Fruit fly (Drosophila melanogaster) whole organism, embryonic: Measurements from ENCODE around the gene spidey.

ENCODE experiments used
- Abd-B ChIP-seq: fragments of 200-800 bp; sonication (Bioruptor generic); optimal IDR thresholded peaks from 2 replicates; lab custom pipeline; 2018; ENCODE audit warnings: missing biosample characterization, mild to moderate bottlenecking, missing genetic modification characterization, moderate library complexity
- Bgb ChIP-seq: fragments of 200-800 bp; sonication (Bioruptor generic); IDR thresholded peaks from 2 replicates; pipeline ENCODE4 v1.3.6; 2022; ENCODE audit warnings: missing biosample characterization, missing genetic modification characterization; ENCODE audit not compliant: partially characterized antibody
- CG12219 ChIP-seq: fragments of 200-800 bp; sonication (Bioruptor generic); optimal IDR thresholded peaks from 3 replicates; lab custom pipeline; 2018; ENCODE audit warnings: missing biosample characterization, mild to moderate bottlenecking, missing genetic modification characterization
- CG14860 ChIP-seq: fragments of 200-800 bp; sonication (Bioruptor generic); IDR thresholded peaks from 3 replicates; pipeline ENCODE4 v1.3.6; 2022; ENCODE audit warnings: missing biosample characterization, missing genetic modification characterization; ENCODE audit not compliant: partially characterized antibody
- CG15479 ChIP-seq: fragments of 200-800 bp; sonication (Bioruptor generic); optimal IDR thresholded peaks from 3 replicates; lab custom pipeline; 2019; ENCODE audit warnings: missing biosample characterization, mild to moderate bottlenecking, missing genetic modification characterization, moderate library complexity
- CG15696 ChIP-seq: fragments of 200-800 bp; sonication (Bioruptor generic); optimal IDR thresholded peaks from 2 replicates; lab custom pipeline; 2019; ENCODE audit warnings: missing biosample characterization, mild to moderate bottlenecking, missing genetic modification characterization, moderate library complexity
- CG16815 ChIP-seq: fragments of 200-800 bp; sonication (Bioruptor generic); optimal IDR thresholded peaks from 3 replicates; lab custom pipeline; 2017; ENCODE audit warnings: missing biosample characterization, mild to moderate bottlenecking, missing genetic modification characterization
- CG17802 ChIP-seq: fragments of 200-800 bp; sonication (Bioruptor generic); optimal IDR thresholded peaks from 2 replicates; lab custom pipeline; 2018; ENCODE audit warnings: missing biosample characterization, mild to moderate bottlenecking, missing genetic modification characterization, moderate library complexity
- CG17829 ChIP-seq: fragments of 200-800 bp; optimal IDR thresholded peaks from 2 replicates; lab custom pipeline; 2019; ENCODE audit warnings: missing biosample characterization, mild to moderate bottlenecking, missing genetic modification characterization, moderate library complexity
- CG31388 ChIP-seq: fragments of 200-800 bp; sonication (Bioruptor generic); optimal IDR thresholded peaks from 2 replicates; lab custom pipeline; 2016; ENCODE audit warnings: missing biosample characterization, missing genetic modification characterization
- CG31441 ChIP-seq: fragments of 200-800 bp; sonication (Bioruptor generic); IDR thresholded peaks from 2 replicates; pipeline ENCODE4 v1.3.6; 2022; ENCODE audit warnings: missing biosample characterization, missing genetic modification characterization
- CG4820 ChIP-seq: fragments of 200-800 bp; sonication (Bioruptor generic); optimal IDR thresholded peaks from 3 replicates; lab custom pipeline; 2016; ENCODE audit warnings: missing biosample characterization, missing genetic modification characterization
- CG6254 ChIP-seq: fragments of 200-800 bp; sonication (Bioruptor generic); optimal IDR thresholded peaks from 3 replicates; lab custom pipeline; 2017; ENCODE audit warnings: mild to moderate bottlenecking, missing biosample characterization, missing genetic modification reagents, missing genetic modification characterization
- CG7928 ChIP-seq: fragments of 200-800 bp; sonication (Bioruptor generic); optimal IDR thresholded peaks from 2 replicates; lab custom pipeline; 2017; ENCODE audit warnings: missing biosample characterization, mild to moderate bottlenecking, missing genetic modification characterization
- CG7963 ChIP-seq: fragments of 200-800 bp; sonication (Bioruptor generic); IDR thresholded peaks from 3 replicates; pipeline ENCODE4 v1.3.6; 2022; ENCODE audit warnings: missing biosample characterization, missing genetic modification characterization; ENCODE audit not compliant: partially characterized antibody
- CG8478 ChIP-seq: fragments of >200 bp; optimal IDR thresholded peaks from 2 replicates; lab custom pipeline; 2018
- CG9797 ChIP-seq: fragments of 200-800 bp; sonication (Bioruptor generic); optimal IDR thresholded peaks from 3 replicates; lab custom pipeline; 2018; ENCODE audit warnings: missing biosample characterization, mild to moderate bottlenecking, missing genetic modification characterization
- CG9932 ChIP-seq: fragments of 200-800 bp; sonication (Bioruptor generic); IDR thresholded peaks from 2 replicates; pipeline ENCODE4 v1.3.6; 2022; ENCODE audit warnings: missing biosample characterization, missing genetic modification characterization
- CHES-1-like ChIP-seq: fragments of 200-800 bp; sonication (Bioruptor generic); optimal IDR thresholded peaks from 2 replicates; lab custom pipeline; 2016; ENCODE audit warnings: missing biosample characterization, missing genetic modification characterization
- Dp ChIP-seq: fragments of 200-800 bp; sonication (Bioruptor generic); optimal IDR thresholded peaks from 2 replicates; lab custom pipeline; 2018; ENCODE audit warnings: missing biosample characterization, mild to moderate bottlenecking, missing genetic modification characterization, moderate library complexity
- ERR ChIP-seq: fragments of 200-800 bp; sonication (Bioruptor generic); optimal IDR thresholded peaks from 2 replicates; lab custom pipeline; 2016; ENCODE audit warnings: missing biosample characterization, missing genetic modification characterization
- HLH3B ChIP-seq: fragments of 200-800 bp; sonication (Bioruptor generic); IDR thresholded peaks from 2 replicates; pipeline ENCODE4 v1.3.6; 2022; ENCODE audit warnings: missing biosample characterization, missing genetic modification characterization
- Myb ChIP-seq: fragments of 200-800 bp; sonication (Bioruptor generic); optimal IDR thresholded peaks from 2 replicates; lab custom pipeline; 2016; ENCODE audit warnings: missing biosample characterization, missing genetic modification characterization
- Neu2 ChIP-seq: fragments of 200-800 bp; sonication (Bioruptor generic); optimal IDR thresholded peaks from 3 replicates; lab custom pipeline; 2016; ENCODE audit warnings: missing biosample characterization, missing genetic modification characterization, borderline replicate concordance
- Rfx ChIP-seq: fragments of 200-800 bp; sonication (Bioruptor generic); IDR thresholded peaks from 2 replicates; pipeline ENCODE4 v1.3.6; 2022; ENCODE audit warnings: missing biosample characterization, missing genetic modification characterization
- Side ChIP-seq: fragments of 200-800 bp; sonication (Bioruptor generic); optimal IDR thresholded peaks from 2 replicates; lab custom pipeline; 2016; ENCODE audit warnings: missing biosample characterization, missing genetic modification characterization
- Sox102F ChIP-seq: fragments of 200-800 bp; sonication (Bioruptor generic); optimal IDR thresholded peaks from 2 replicates; lab custom pipeline; 2018; ENCODE audit warnings: missing biosample characterization, mild to moderate bottlenecking, missing genetic modification characterization, moderate library complexity
- Stat92E ChIP-seq, 3 experiments: fragments of >200 bp in 2 of 3; fragments of 200-800 bp in 1 of 3; sonication (Bioruptor generic) in 1 of 3; optimal IDR thresholded peaks; 2 replicates each; lab custom pipeline; 2017 to 2019; ENCODE audit warnings: missing biosample characterization in 3 of 3, missing genetic modification characterization in 3 of 3, mild to moderate bottlenecking in 1 of 3, moderate library complexity in 1 of 3
- TFAM ChIP-seq: fragments of 200-800 bp; sonication (Bioruptor generic); optimal IDR thresholded peaks from 2 replicates; lab custom pipeline; 2017; ENCODE audit warnings: missing biosample characterization, missing genetic modification characterization, inconsistent platforms
- abd-A ChIP-seq: fragments of 200-800 bp; sonication (Bioruptor generic); optimal IDR thresholded peaks from 3 replicates; lab custom pipeline; 2019; ENCODE audit warnings: missing biosample characterization, mild to moderate bottlenecking, missing genetic modification characterization, moderate library complexity
- ac ChIP-seq: fragments of 200-800 bp; sonication (Bioruptor generic); optimal IDR thresholded peaks from 3 replicates; lab custom pipeline; 2017; ENCODE audit warnings: missing biosample characterization, mild to moderate bottlenecking, missing genetic modification characterization
- al ChIP-seq: fragments of 200-800 bp; sonication (Bioruptor generic); IDR thresholded peaks from 2 replicates; pipeline ENCODE4 v1.3.6; 2022; ENCODE audit warnings: missing biosample characterization, missing genetic modification characterization
- ap ChIP-seq: fragments of 200-800 bp; sonication (Bioruptor generic); IDR thresholded peaks from 2 replicates; pipeline ENCODE4 v1.3.6; 2022; ENCODE audit warnings: missing biosample characterization, missing genetic modification characterization
- bowl ChIP-seq: fragments of 200-800 bp; sonication (Bioruptor generic); IDR thresholded peaks from 2 replicates; pipeline ENCODE4 v1.3.6; 2022; ENCODE audit warnings: missing biosample characterization, missing genetic modification characterization
- ci ChIP-seq: fragments of 200-800 bp; sonication (Bioruptor generic); IDR thresholded peaks from 3 replicates; pipeline ENCODE4 v1.3.6; 2022; ENCODE audit warnings: missing biosample characterization, missing genetic modification characterization
- crc ChIP-seq: fragments of 200-800 bp; sonication (Bioruptor generic); optimal IDR thresholded peaks from 2 replicates; lab custom pipeline; 2016; ENCODE audit warnings: missing biosample characterization, missing genetic modification characterization
- da ChIP-seq: fragments of 200-800 bp; sonication (Bioruptor generic); optimal IDR thresholded peaks from 2 replicates; lab custom pipeline; 2016; ENCODE audit warnings: missing biosample characterization, missing genetic modification characterization
- dimm ChIP-seq: fragments of 200-800 bp; sonication (Bioruptor generic); IDR thresholded peaks from 2 replicates; pipeline ENCODE4 v1.3.6; 2022; ENCODE audit warnings: missing biosample characterization, missing genetic modification characterization
- gsb-n ChIP-seq: fragments of 200-800 bp; sonication (Bioruptor generic); optimal IDR thresholded peaks from 3 replicates; lab custom pipeline; 2018; ENCODE audit warnings: missing biosample characterization, mild to moderate bottlenecking, missing genetic modification characterization
- insv ChIP-seq, 2 experiments: fragments of 200-800 bp; sonication (Bioruptor generic); optimal IDR thresholded peaks; 3 replicates each; lab custom pipeline; 2016 to 2018; ENCODE audit warnings: missing biosample characterization in 2 of 2, missing genetic modification characterization in 2 of 2
- oc ChIP-seq: fragments of 200-800 bp; sonication (Bioruptor generic); optimal IDR thresholded peaks from 2 replicates; lab custom pipeline; 2018; ENCODE audit warnings: missing biosample characterization, mild to moderate bottlenecking, missing genetic modification characterization, moderate library complexity
- pita ChIP-seq: fragments of 200-800 bp; sonication (Bioruptor generic); optimal IDR thresholded peaks from 2 replicates; lab custom pipeline; 2017; ENCODE audit warnings: missing biosample characterization, mild to moderate bottlenecking, missing genetic modification characterization
- pnt ChIP-seq: fragments of 200-800 bp; sonication (Bioruptor generic); optimal IDR thresholded peaks from 3 replicates; lab custom pipeline; 2016; ENCODE audit warnings: missing biosample characterization, missing genetic modification characterization
- prd ChIP-seq, 3 experiments: fragments of >200 bp in 2 of 3; fragments of 200-800 bp in 1 of 3; sonication (Bioruptor generic) in 1 of 3; optimal IDR thresholded peaks in 2 of 3; IDR thresholded peaks in 1 of 3; 2 replicates in 2 of 3; 3 replicates in 1 of 3; pipeline versions ENCODE4 v1.3.6 to Lab custom; 2017 to 2022; ENCODE audit warnings: missing biosample characterization in 1 of 3, missing genetic modification characterization in 1 of 3
- sc ChIP-seq, 3 experiments: fragments of >200 bp in 2 of 3; fragments of 200-800 bp in 1 of 3; sonication (Bioruptor generic) in 1 of 3; optimal IDR thresholded peaks; 2 replicates in 2 of 3; 3 replicates in 1 of 3; lab custom pipeline; 2017; ENCODE audit warnings: mild to moderate bottlenecking in 1 of 3, missing biosample characterization in 1 of 3, missing genetic modification characterization in 1 of 3, missing genetic modification reagents in 1 of 3
- slp2 ChIP-seq: fragments of 200-800 bp; sonication (Bioruptor generic); optimal IDR thresholded peaks from 2 replicates; lab custom pipeline; 2016; ENCODE audit warnings: missing biosample characterization, missing genetic modification characterization
- sug ChIP-seq: fragments of 200-800 bp; optimal IDR thresholded peaks from 2 replicates; lab custom pipeline; 2019; ENCODE audit warnings: missing biosample characterization, mild to moderate bottlenecking, missing genetic modification characterization, moderate library complexity
- wdn ChIP-seq: fragments of 200-800 bp; sonication (Bioruptor generic); IDR thresholded peaks from 2 replicates; pipeline ENCODE4 v1.3.6; 2022; ENCODE audit warnings: missing biosample characterization, missing genetic modification characterization

Gene spidey

DNA sequence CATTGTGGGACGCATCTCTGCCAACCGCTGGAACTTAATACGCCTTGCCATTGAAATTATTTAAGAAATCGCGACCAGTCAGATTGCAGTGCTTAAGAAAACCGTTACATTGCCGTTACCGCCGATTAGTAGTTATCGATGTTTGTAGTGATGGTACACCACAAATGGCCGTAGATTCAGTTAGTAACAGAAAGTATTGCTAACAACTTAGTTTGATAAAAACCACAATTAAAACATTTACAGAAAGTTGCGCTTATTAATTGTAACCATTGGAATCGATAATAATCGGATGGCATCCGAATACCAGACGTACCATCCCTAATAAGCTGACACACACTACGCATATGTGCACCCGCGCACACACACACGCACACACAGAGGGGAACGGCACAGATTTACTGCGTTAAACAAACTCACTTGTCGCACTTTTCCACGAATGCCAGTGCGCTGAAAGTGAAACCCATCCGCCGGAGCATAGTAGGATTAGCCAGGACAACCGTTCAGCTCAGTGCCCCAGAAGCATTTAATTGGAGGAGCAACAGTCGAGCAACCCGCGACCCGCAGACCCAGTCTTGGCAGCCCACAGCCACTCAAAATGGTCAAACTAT, 11.5 kb downstream of the spidey start, which contains the start of the genes hdm and Ykt6 (continued):
- TF ChIP-seq wdn (peak; percentile 81), dimm (GFP tag; lab: Robert Waterston, UW) (no peak), CG8478 (lab: Kevin White, UChicago) (no peak), abd-A (tag; lab: Kevin White, UChicago) (no peak), CG7963 (GFP tag; lab: Robert Waterston, UW) (peak; percentile 77), CG17829 (tag; lab: Kevin White, UChicago) (peak; percentile 78), sug (peak; percentile 72), da (GFP tag; lab: Kevin White, UChicago) (peak; percentile 26), bowl (peak; percentile 63; the same call in 1 of the 2 replicates), CG12219 (GFP tag; lab: Kevin White, UChicago) (peak; percentile 53), gsb-n (peak; percentile 51), Abd-B (no peak), Bgb (peak; percentile 95), CG9797 (peak; percentile 45), pnt (GFP tag; lab: Kevin White, UChicago) (peak; percentile 76), CG17802 (tag; lab: Kevin White, UChicago) (peak; percentile 17), insv (GFP tag; optimal IDR thresholded peaks at IDR 0.05; lab: Kevin White, UChicago) (peak in 1 of 2 experiments; percentile 45), Rfx (GFP tag; lab: Robert Waterston, UW) (peak; percentile 88), Myb (GFP tag; lab: Kevin White, UChicago) (peak; percentile 98), ac (GFP tag; lab: Kevin White, UChicago) (no peak), CHES-1-like (peak; percentile 77), prd (optimal IDR thresholded peaks at IDR 0.05; lab: Kevin White, UChicago) (no peak), prd (GFP tag; IDR thresholded peaks at IDR 0.05; lab: Robert Waterston, UW) (peak; percentile 92), TFAM (GFP tag; lab: Kevin White, UChicago) (no peak), ERR (GFP tag; lab: Kevin White, UChicago) (peak; percentile 74), Sox102F (no peak), al (peak; percentile 75; the same call in 1 of the 2 replicates), CG9932 (GFP tag; lab: Robert Waterston, UW) (peak; percentile 90), CG15696 (tag; lab: Kevin White, UChicago) (peak; percentile 80), ci (GFP tag; lab: Robert Waterston, UW) (peak; percentile 81; the same call in 1 of the 3 replicates), oc (tag; lab: Kevin White, UChicago) (no peak), HLH3B (peak; percentile 77), CG31441 (GFP tag; lab: Robert Waterston, UW) (no peak; the same call in 1 of the 2 replicates), CG4820 (peak; percentile 76), CG16815 (no peak), slp2 (peak; percentile 67), CG7928 (peak; percentile 51), ap (GFP tag; lab: Robert Waterston, UW) (peak; percentile 75), pita (GFP tag; lab: Kevin White, UChicago) (no peak), crc (peak; percentile 73), CG6254 (GFP tag; lab: Kevin White, UChicago) (peak; percentile 39), CG31388 (GFP tag; lab: Kevin White, UChicago) (peak; percentile 8), Dp (peak; percentile 70), CG15479 (no peak), sc (optimal IDR thresholded peaks at IDR 0.05; lab: Kevin White, UChicago) (no peak), sc (GFP tag; optimal IDR thresholded peaks at IDR 0.05; lab: Kevin White, UChicago) (no peak), Neu2 (GFP tag; lab: Kevin White, UChicago) (peak; percentile 97), Stat92E (GFP tag; optimal IDR thresholded peaks at IDR 0.05; lab: Kevin White, UChicago) (peak in 1 of 3 experiments; percentile 10), Side (GFP tag; lab: Kevin White, UChicago) (peak; percentile 87), CG14860 (GFP tag; lab: Robert Waterston, UW) (peak; percentile 93)
